Worm (Caenorhabditis elegans): ENCODE results near the gene fbxc-55.

fbxc-55 gene

DNA sequence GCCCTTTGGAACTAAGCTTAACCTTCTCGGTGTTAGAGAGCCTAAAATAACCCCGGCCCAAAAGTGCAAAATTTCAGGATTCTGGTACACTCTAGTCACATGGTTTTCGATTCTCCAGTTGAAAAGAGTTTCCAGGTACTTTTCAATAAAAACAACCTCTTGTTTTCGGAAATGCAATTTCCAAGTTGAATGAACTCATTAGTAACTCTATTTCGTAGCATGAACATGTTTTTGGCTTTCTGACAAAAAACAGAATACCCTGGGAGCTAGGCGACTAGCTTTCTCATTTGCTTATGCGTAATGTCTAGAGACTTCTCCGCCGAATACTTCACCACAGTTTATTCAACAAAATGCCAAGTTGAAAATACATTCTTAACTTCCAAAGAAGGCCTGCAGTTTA is 46.8 kb downstream of the fbxc-55 start, which contains the start of gene srh-71:
Gene srh-71 (plus strand): TSS at position 301 of the 400 bp plus-strand sequence.
- TF ChIP-seq egl-27 (tag; optimal IDR thresholded peaks at IDR 0.05), result no peak
- TF ChIP-seq nfya-1 (tag; optimal IDR thresholded peaks at IDR 0.05; ENCODE audit: insufficient read depth), result no peak
- TF ChIP-seq elt-3 (tag; optimal IDR thresholded peaks at IDR 0.05), result no peak
- no peak for TF ChIP-seq eor-1 (tag; optimal IDR thresholded peaks at IDR 0.05)
- TF ChIP-seq elt-1 (tag; optimal IDR thresholded peaks at IDR 0.05), result no peak
- no peak for TF ChIP-seq R02D3.7 (tag; optimal IDR thresholded peaks at IDR 0.05)
- TF ChIP-seq ceh-82 (tag; optimal IDR thresholded peaks at IDR 0.05), result no peak
- no peak for TF ChIP-seq ZK546.5 (tag; optimal IDR thresholded peaks at IDR 0.05)
- TF ChIP-seq fkh-2 (tag; optimal IDR thresholded peaks at IDR 0.05), result no peak
- TF ChIP-seq nhr-28 (tag; optimal IDR thresholded peaks at IDR 0.05), result no peak
- no peak for TF ChIP-seq nhr-76 (tag; optimal IDR thresholded peaks at IDR 0.05)
- TF ChIP-seq zag-1 (tag; optimal IDR thresholded peaks at IDR 0.05), result no peak
- TF ChIP-seq skn-1 (tag; optimal IDR thresholded peaks at IDR 0.05), result no peak
- no peak for TF ChIP-seq pha-4 (tag; optimal IDR thresholded peaks at IDR 0.05)
- no peak for TF ChIP-seq snpc-4 (tag; optimal IDR thresholded peaks at IDR 0.05)

DNA sequence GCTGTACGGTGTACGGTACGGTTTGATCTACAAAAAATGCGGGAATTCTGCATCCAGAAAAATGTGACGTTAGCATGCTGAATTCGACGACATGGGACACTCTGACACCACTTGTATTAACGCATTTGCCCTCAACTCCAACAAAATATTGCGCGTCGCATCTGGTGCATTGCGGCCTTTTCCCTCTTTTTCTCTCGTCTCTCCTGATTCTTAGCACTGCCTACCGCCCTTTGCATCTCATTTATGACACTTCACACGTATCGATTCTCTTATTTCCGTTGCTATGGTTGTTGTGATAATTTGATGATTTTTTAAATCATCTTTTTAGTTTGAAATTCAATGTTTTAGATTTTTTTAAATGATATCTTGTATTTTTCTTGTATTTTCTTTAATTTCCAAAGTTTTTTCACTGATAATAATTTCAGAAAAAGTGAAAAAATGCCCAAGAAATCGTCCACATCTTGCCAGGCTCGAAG is 51.0 kb downstream of the fbxc-55 start, which contains the start of gene T10D4.6:
Gene T10D4.6 (plus strand): TSS at position 426 of the 476 bp plus-strand sequence.
- TF ChIP-seq lin-39 (tag; optimal IDR thresholded peaks at IDR 0.05) (peak; percentile 8), snpc-4 (tag; optimal IDR thresholded peaks at IDR 0.05) (no peak), nhr-23 (tag; optimal IDR thresholded peaks at IDR 0.05) (no peak), nhr-11 (tag; optimal IDR thresholded peaks at IDR 0.05) (no peak), nhr-77 (tag; optimal IDR thresholded peaks at IDR 0.05) (no peak), ceh-28 (tag; optimal IDR thresholded peaks at IDR 0.05) (no peak), pha-4 (tag; optimal IDR thresholded peaks at IDR 0.05) (peak; percentile 56), egl-5 (tag; optimal IDR thresholded peaks at IDR 0.05) (no peak), elt-1 (tag; optimal IDR thresholded peaks at IDR 0.05) (no peak), nhr-28 (tag; optimal IDR thresholded peaks at IDR 0.05) (no peak), lsy-12 (tag; optimal IDR thresholded peaks at IDR 0.05) (no peak), hmg-11 (tag; optimal IDR thresholded peaks at IDR 0.05) (peak; percentile 84), lin-15B (tag; optimal IDR thresholded peaks at IDR 0.05) (peak; percentile 7), nhr-12 (tag; optimal IDR thresholded peaks at IDR 0.05) (no peak), ztf-4 (tag; optimal IDR thresholded peaks at IDR 0.05) (no peak)

Measured in whole organism, L3 larva.